Worm (Caenorhabditis elegans) whole organism, early embryonic: ENCODE data around the gene nhr-98.

Source experiments
- B0310.2 ChIP-seq: sonication (generic microtip); optimal IDR thresholded peaks from 2 replicates; lab custom pipeline; 2016; ENCODE audit warnings: mild to moderate bottlenecking, missing genetic modification characterization, missing compliant biosample characterization
- F13C5.2 ChIP-seq: sonication (generic microtip); optimal IDR thresholded peaks from 2 replicates; lab custom pipeline; 2017; ENCODE audit warnings: mild to moderate bottlenecking, missing genetic modification characterization, inconsistent platforms, missing compliant biosample characterization
- aly-1 ChIP-seq: sonication (generic microtip); optimal IDR thresholded peaks from 2 replicates; lab custom pipeline; 2016; ENCODE audit warnings: missing genetic modification characterization, missing compliant biosample characterization
- ama-1 ChIP-seq: fragments of 150-350 bp; optimal IDR thresholded peaks from 2 replicates; lab custom pipeline; 2014
- ceh-13 ChIP-seq: fragments of 200-800 bp; sonication (Bioruptor generic); optimal IDR thresholded peaks from 2 replicates; lab custom pipeline; 2018; ENCODE audit warnings: mild to moderate bottlenecking, missing genetic modification characterization, missing compliant biosample characterization
- ceh-36 ChIP-seq: sonication (generic microtip); optimal IDR thresholded peaks from 2 replicates; lab custom pipeline; 2016; ENCODE audit warnings: missing genetic modification characterization, inconsistent platforms, missing compliant biosample characterization
- ets-7 ChIP-seq: sonication (generic microtip); optimal IDR thresholded peaks from 2 replicates; lab custom pipeline; 2016; ENCODE audit warnings: missing genotype, missing genetic modification characterization, missing compliant biosample characterization
- flt-1 ChIP-seq: fragments of 200-800 bp; sonication (Bioruptor generic); IDR thresholded peaks from 2 replicates; pipeline ENCODE4 v1.3.6; 2022; ENCODE audit warnings: missing genetic modification characterization, missing compliant biosample characterization
- hmbx-1 ChIP-seq: sonication (generic microtip); optimal IDR thresholded peaks from 2 replicates; lab custom pipeline; 2016; ENCODE audit warnings: mild to moderate bottlenecking, missing genetic modification characterization, missing compliant biosample characterization
- hmg-4 ChIP-seq: fragments of 200-800 bp; sonication (Bioruptor generic); optimal IDR thresholded peaks from 2 replicates; lab custom pipeline; 2018; ENCODE audit warnings: mild to moderate bottlenecking, missing genetic modification characterization, missing compliant biosample characterization
- hnd-1 ChIP-seq: sonication (generic microtip); optimal IDR thresholded peaks from 2 replicates; lab custom pipeline; 2016; ENCODE audit warnings: missing genetic modification characterization, missing compliant biosample characterization
- pes-1 ChIP-seq: fragments of 200-800 bp; sonication (Bioruptor generic); IDR thresholded peaks from 2 replicates; pipeline ENCODE4 v1.3.6; 2022; ENCODE audit warnings: missing genetic modification reagents, missing genetic modification characterization, missing compliant biosample characterization
- scrt-1 ChIP-seq: fragments of 200-800 bp; sonication (Bioruptor generic); IDR thresholded peaks from 2 replicates; pipeline ENCODE4 v1.3.6; 2022; ENCODE audit warnings: missing genetic modification characterization, missing compliant biosample characterization
- sea-1 ChIP-seq: fragments of 200-800 bp; sonication (Bioruptor generic); conservative IDR thresholded peaks from 2 replicates; pipeline ENCODE4 v1.3.6; 2022; ENCODE audit warnings: missing genetic modification characterization, missing compliant biosample characterization
- tbx-11 ChIP-seq: fragments of 200-800 bp; sonication (Bioruptor generic); IDR thresholded peaks from 2 replicates; pipeline ENCODE4 v1.3.6; 2022; ENCODE audit warnings: missing genetic modification characterization, missing compliant biosample characterization
- tbx-37 ChIP-seq: fragments of 200-800 bp; sonication (Bioruptor generic); conservative IDR thresholded peaks from 2 replicates; pipeline ENCODE4 v1.3.6; 2022; ENCODE audit warnings: missing genetic modification reagents, missing genetic modification characterization, missing compliant biosample characterization
- tra-4 ChIP-seq: sonication (generic microtip); optimal IDR thresholded peaks from 2 replicates; lab custom pipeline; 2017; ENCODE audit warnings: missing genetic modification characterization, missing compliant biosample characterization

nhr-98 gene

DNA sequence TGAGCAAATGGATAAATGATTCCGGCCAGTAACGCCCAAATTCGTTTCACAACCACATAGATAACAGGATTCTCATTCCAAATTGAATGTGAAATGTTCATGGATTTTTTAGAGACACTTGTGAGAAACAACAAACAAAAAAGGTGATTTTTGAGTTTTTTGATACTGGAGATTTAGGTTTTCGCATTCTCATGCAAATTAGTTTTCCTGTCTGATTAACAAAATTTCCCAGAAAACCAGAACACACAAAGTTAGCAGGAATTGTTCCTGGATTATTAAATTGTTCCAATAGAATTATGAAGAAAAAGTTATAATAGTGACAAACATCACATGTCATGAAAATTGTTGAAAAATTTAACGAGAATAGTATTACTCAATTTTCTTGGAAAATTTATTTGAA is 10.5 kb upstream of the nhr-98 start, which contains the start of gene srh-33:
Gene srh-33, minus strand, starts transcription at position 101 of the 400 bp plus-strand sequence.
- TF ChIP-seq tbx-11 (GFP tag; lab: Robert Waterston, UW) (no peak), pes-1 (GFP tag; lab: Robert Waterston, UW) (no peak), ceh-36 (tag; lab: Kevin White, UChicago) (no peak), aly-1 (tag; lab: Kevin White, UChicago) (no peak), hnd-1 (no peak), scrt-1 (GFP tag; lab: Robert Waterston, UW) (no peak), sea-1 (GFP tag; lab: Robert Waterston, UW) (no peak), F13C5.2 (no peak), tbx-37 (GFP tag; lab: Robert Waterston, UW) (no peak), tra-4 (no peak), flt-1 (GFP tag; lab: Robert Waterston, UW) (no peak)

DNA sequence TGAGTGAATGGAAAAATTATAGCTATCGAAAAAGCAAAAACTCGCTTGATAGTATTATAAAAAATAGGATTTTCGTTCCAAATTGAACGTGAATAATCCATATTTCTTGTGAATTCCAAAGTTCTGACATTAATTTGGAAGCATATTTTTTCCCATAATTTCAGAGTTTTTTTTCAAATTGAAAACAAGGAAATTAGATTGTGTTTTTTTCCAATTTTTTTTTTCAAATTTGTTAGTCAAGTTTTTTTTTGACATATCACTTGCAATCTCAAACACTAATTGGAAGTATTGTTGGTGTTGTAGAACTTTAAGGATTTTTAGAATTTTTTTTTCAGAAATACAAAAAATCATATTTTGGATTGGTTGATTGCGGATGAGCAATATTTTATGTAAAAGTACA is 7.1 kb upstream of the nhr-98 start, which contains the start of gene srh-34:
Gene srh-34, minus strand, starts transcription at position 101 of the 400 bp plus-strand sequence.
- TF ChIP-seq tbx-37 (GFP tag; lab: Robert Waterston, UW), result no peak
- no peak for TF ChIP-seq aly-1 (tag; lab: Kevin White, UChicago)
- no peak for TF ChIP-seq pes-1 (GFP tag; lab: Robert Waterston, UW)
- TF ChIP-seq ets-7 (tag; lab: Kevin White, UChicago), result no peak
- no peak for TF ChIP-seq B0310.2
- TF ChIP-seq hmg-4 (GFP tag; lab: Kevin White, UChicago), result no peak
- TF ChIP-seq hnd-1, result no peak
- no peak for TF ChIP-seq F13C5.2
- no peak for TF ChIP-seq ceh-13
- no peak for TF ChIP-seq ama-1 (lab: Kevin White, UChicago)
- no peak for TF ChIP-seq ceh-36 (tag; lab: Kevin White, UChicago)
- TF ChIP-seq scrt-1 (GFP tag; lab: Robert Waterston, UW), result no peak
- TF ChIP-seq hmbx-1, result no peak
- TF ChIP-seq sea-1 (GFP tag; lab: Robert Waterston, UW), result no peak

DNA sequence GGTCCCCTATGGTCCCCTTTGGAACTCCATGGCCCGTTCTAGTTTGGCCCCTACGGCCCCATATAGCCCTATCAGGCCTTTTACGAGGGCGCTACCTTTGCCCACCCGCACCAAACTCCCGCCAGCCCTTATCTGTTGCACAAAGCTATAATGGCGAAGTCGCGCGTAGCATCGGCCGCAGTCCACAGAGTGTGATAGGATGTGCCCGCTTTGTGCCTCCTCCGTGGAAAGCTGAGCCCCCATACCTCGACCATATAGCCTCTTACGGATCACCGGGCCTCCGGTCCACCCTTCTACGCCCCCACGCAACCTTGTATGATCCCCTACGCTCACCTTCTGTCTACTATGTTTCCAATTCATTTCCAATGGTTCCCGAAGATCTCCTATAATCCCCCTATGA is 6.7 kb upstream of the nhr-98 start:
- no peak for TF ChIP-seq ets-7 (tag; lab: Kevin White, UChicago)
- TF ChIP-seq hmg-4 (GFP tag; lab: Kevin White, UChicago), result peak; percentile 23

DNA sequence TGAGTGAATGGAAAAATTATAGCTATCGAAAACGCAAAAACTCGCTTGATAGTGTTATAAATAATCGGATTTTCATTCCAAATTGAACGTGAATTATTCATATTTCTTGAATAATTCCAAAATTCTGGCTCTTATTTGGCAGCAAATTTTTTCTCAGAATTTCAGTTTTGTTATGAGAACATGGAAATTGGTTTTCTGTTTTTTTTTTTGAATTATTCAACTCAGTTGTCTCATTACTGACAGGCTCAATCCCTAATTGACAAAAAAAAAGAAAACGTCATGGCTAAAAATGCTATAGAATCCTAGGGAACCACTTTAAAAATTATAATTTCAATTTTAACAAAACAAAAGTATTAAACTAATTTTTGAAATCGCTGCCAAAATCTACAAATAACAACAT is 4.5 kb upstream of the nhr-98 start, which contains the start of gene srh-35:
Gene srh-35, minus strand, starts transcription at position 101 of the 400 bp plus-strand sequence.
- no peak for TF ChIP-seq pes-1 (GFP tag; lab: Robert Waterston, UW)
- TF ChIP-seq tra-4, result no peak
- no peak for TF ChIP-seq tbx-37 (GFP tag; lab: Robert Waterston, UW)
- no peak for TF ChIP-seq hmg-4 (GFP tag; lab: Kevin White, UChicago)
- TF ChIP-seq ama-1 (lab: Kevin White, UChicago), result no peak
- no peak for TF ChIP-seq flt-1 (GFP tag; lab: Robert Waterston, UW)
- no peak for TF ChIP-seq ceh-13
- no peak for TF ChIP-seq tbx-11 (GFP tag; lab: Robert Waterston, UW)
- no peak for TF ChIP-seq ceh-36 (tag; lab: Kevin White, UChicago)
- no peak for TF ChIP-seq aly-1 (tag; lab: Kevin White, UChicago)

DNA sequence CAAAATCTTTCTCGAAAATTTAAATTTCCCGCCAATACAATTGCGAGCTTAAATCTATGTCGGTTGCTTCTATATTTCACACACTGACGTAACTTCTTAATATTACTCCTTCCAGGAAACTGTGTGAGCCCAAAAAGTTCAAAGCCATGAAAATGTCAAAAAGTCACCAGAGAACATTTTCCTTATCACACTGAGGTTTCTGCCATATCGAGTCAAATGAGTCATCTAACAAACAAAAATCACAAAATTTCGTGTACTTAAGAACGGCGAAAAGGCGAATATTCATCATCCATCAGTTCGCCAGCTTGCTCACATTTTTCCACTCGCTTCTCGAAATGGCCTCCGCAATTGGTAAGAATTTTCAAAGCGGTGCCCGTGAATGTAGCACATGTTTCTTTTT is 4.0 kb upstream of the nhr-98 start, which contains the start of gene M02H5.8:
Gene M02H5.8, plus strand, starts transcription at position 297 of the 400 bp plus-strand sequence.
- TF ChIP-seq hmg-4 (GFP tag; lab: Kevin White, UChicago) (no peak), tbx-37 (GFP tag; lab: Robert Waterston, UW) (no peak), B0310.2 (no peak), sea-1 (GFP tag; lab: Robert Waterston, UW) (no peak), ceh-13 (no peak), scrt-1 (GFP tag; lab: Robert Waterston, UW) (no peak), aly-1 (tag; lab: Kevin White, UChicago) (no peak), flt-1 (GFP tag; lab: Robert Waterston, UW) (no peak), pes-1 (GFP tag; lab: Robert Waterston, UW) (no peak), F13C5.2 (no peak), ama-1 (lab: Kevin White, UChicago) (no peak), tra-4 (no peak), hmbx-1 (no peak), hnd-1 (no peak), tbx-11 (GFP tag; lab: Robert Waterston, UW) (no peak)

DNA sequence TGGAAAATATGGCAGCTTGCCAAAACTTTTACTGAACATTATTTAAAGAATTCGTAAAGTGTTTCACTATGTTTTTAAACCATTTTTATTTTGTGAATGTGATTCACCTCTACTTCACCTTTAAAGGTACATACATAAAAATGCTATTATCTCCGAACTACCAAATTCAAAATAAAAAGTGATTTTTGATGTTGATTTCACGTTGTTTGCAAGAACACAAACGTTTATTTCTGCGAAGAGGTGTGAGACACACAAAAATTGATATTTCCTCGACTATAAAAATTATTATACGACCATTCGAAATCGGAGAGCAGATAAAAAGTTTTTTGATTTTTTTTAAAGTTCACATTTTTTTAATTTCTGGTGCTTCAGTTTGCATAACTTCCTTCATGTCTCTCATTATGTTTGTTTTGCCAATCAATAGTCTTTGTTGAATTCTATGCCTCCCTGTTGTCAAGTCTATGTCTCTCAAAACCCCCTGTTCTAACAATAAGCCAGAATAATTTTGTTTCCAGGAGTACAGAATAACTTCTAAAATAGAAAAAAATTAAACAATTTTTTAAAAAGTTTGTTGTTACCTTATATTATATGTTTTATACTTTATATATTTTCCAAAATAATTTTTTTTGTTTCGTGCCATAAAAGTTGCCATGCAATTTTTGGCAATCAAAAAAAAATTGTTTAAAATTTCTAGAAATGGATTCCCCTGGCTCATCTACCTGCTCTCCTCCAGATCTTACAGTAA is 2.7 kb upstream of the nhr-98 start, which contains the start of gene nhr-123:
Gene nhr-123, plus strand, starts transcription at position 695 of the 745 bp plus-strand sequence.
- no peak for TF ChIP-seq ceh-36 (tag; lab: Kevin White, UChicago)
- no peak for TF ChIP-seq F13C5.2
- no peak for TF ChIP-seq ama-1 (lab: Kevin White, UChicago)
- TF ChIP-seq ceh-13, result no peak
- TF ChIP-seq pes-1 (GFP tag; lab: Robert Waterston, UW), result no peak
- no peak for TF ChIP-seq hmg-4 (GFP tag; lab: Kevin White, UChicago)
- no peak for TF ChIP-seq hmbx-1
- no peak for TF ChIP-seq tbx-11 (GFP tag; lab: Robert Waterston, UW)
- no peak for TF ChIP-seq ets-7 (tag; lab: Kevin White, UChicago)
- no peak for TF ChIP-seq aly-1 (tag; lab: Kevin White, UChicago)
- TF ChIP-seq hnd-1, result no peak

DNA sequence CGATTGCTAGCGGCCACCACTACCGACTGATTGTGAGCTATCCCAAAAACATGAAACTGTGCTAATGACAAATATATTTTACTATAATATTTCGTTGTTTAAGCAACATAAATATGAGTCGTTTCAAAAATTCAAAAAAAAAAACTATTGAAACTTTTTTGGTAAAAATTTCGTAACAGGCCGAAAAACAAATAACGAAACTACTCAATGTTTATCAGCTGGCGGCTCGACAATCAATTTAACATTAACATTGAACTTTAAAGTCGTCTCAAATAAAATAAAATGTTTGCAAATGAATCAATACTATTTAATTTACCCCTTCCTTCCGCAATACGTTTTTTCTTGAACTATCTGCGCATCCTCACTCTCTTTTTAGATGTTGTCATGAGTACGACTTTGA is 4.2 kb downstream of the nhr-98 start:
- no peak for TF ChIP-seq F13C5.2

DNA sequence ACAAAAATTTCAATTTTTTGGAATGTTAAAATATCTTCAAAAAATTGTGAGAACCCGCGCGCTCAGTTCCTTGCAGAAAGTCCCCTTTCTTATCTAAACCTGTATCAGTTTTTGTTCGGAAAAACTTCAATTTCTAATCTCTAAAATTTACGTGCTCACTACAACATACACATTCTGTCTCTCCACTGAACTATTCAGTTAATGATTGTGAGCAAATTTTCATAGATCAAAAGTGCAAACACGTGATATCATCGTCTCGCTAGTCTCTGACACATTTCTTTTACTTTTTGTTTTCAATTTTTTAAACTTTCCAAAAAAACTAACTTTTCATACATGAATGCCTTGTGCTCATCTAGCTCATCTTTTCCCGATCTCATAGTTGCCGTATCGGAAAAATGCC is 5.8 kb downstream of the nhr-98 start, which contains the start of gene nhr-203:
Gene nhr-203, plus strand, starts transcription at position 332 of the 400 bp plus-strand sequence.
- TF ChIP-seq pes-1 (GFP tag; lab: Robert Waterston, UW) (no peak), hmg-4 (GFP tag; lab: Kevin White, UChicago) (no peak), hmbx-1 (no peak), ets-7 (tag; lab: Kevin White, UChicago) (no peak), F13C5.2 (no peak), ama-1 (lab: Kevin White, UChicago) (no peak), ceh-36 (tag; lab: Kevin White, UChicago) (no peak), tra-4 (no peak), sea-1 (GFP tag; lab: Robert Waterston, UW) (no peak), hnd-1 (no peak), ceh-13 (no peak), aly-1 (tag; lab: Kevin White, UChicago) (no peak)
